Fruit fly (Drosophila melanogaster) whole organism, pupa: ENCODE data around the gene SdhBL.

Source experiments
- CG9948 ChIP-seq: fragments of 200-800 bp; sonication (Bioruptor generic); optimal IDR thresholded peaks from 2 replicates; lab custom pipeline; 2018; ENCODE audit warnings: missing biosample characterization, mild to moderate bottlenecking, missing genetic modification characterization, moderate library complexity
- EcR ChIP-seq: fragments of 200-800 bp; sonication (Bioruptor generic); optimal IDR thresholded peaks from 3 replicates; lab custom pipeline; 2019; ENCODE audit warnings: missing biosample characterization, missing genetic modification characterization, mild to moderate bottlenecking, moderate library complexity, missing genetic modification reagents

DNA sequence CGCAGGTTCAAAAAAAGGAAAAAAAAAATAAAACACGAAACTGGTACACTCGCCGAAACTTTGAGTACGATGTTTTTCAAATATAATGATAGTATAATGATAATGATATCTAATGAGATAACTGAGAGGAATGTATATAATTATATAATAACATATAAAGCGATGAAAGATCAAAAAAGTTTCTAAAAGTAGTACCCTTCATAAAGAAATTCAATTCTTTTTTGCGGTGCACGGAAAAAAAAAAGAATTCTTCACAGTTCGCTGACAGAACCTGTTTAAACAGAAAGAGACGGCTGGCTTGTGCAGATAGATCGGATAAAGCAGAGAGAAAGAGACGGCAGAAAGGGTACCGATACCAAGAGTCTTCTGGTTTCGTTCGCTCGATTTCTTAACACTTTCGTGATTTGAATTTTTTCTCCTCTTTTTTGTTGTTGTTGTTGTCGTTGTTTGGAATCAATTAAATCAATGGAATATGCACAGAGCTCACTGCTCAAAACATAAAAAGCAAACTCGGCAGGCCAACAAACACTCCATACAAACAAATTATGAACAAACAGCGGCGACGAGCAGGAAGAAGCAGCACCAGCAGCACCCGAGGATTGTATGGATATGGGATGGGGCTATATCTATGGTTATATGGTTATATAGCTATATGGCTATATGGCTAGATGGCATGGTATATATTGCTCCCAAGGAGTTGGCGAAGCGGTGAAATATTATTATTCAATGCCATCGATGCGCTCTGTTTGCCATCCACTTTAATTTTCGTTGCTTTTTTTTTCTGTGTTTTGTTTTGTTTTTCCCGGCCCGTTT lies 44.1 kb downstream of the SdhBL start:
- peak; percentile 92 for TF ChIP-seq CG9948 (tag; lab: Kevin White, UChicago)
- peak; percentile 88 for TF ChIP-seq EcR (GFP tag; lab: Kevin White, UChicago)
